Fruit fly (Drosophila melanogaster): ENCODE measurements around the gene msi.

Gene msi

DNA sequence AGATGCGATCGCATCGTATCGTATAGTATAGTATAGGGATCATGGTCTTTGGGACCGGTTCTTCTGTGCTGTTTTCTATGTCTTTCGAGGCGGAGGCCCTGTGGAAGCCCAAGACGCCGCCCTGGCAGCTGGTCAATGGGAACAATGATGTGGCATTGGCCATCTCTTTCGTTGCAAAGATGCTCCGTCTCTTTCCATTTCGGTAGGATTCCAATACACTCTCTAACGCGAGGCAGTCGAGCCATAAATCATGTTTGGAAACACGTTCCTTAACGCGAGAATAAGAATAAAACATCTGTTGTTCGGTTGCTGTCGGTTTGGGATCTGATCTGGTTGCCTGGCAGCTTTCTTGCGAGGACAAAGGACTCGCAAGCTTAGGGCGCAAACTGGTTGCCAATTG, 112.7 kb downstream of the msi start:
- TF ChIP-seq pros (GFP tag; optimal IDR thresholded peaks at IDR 0.05) (peak; percentile 79), chinmo (GFP tag; IDR thresholded peaks at IDR 0.05; ENCODE audit: partially characterized antibody) (0 out of 4 replicates have a peak, but pooled peaks have one; percentile 28), CG17385 (GFP tag; optimal IDR thresholded peaks at IDR 0.05) (no peak), ac (GFP tag; optimal IDR thresholded peaks at IDR 0.05) (peak; percentile 33), grn (GFP tag; optimal IDR thresholded peaks at IDR 0.05) (no peak), D (optimal IDR thresholded peaks at IDR 0.05) (peak; percentile 89), D (GFP tag; optimal IDR thresholded peaks at IDR 0.05) (no peak), cad (GFP tag; optimal IDR thresholded peaks at IDR 0.05) (peak; percentile 68), twi (tag; optimal IDR thresholded peaks at IDR 0.05) (peak; percentile 12), Kr (GFP tag; optimal IDR thresholded peaks at IDR 0.05) (no peak), CG10321 (GFP tag; IDR thresholded peaks at IDR 0.05) (peak; percentile 49; the same call in 1 of the 2 replicates), CG1832 (GFP tag; optimal IDR thresholded peaks at IDR 0.05) (peak; percentile 55)

DNA sequence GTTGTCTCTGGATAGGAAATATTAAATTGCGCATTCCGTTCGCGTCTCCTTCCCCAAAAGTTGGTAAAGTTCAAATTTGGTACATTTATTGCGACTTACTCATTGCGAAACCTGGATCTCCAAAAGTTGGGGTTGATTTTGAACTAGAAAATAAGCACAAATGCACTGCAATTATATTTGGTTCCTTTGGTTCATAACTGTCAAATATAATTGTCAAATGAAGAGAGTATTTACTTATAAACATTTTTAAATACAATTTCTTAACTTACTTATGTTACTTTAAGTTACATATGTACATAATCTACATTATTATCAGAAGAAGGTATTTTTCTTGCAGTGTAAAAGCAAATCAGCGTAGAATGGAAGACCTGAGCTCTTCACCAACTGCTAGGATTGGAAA, 114.6 kb downstream of the msi start:
- TF ChIP-seq trem (tag; optimal IDR thresholded peaks at IDR 0.05) = peak; percentile 10
- no peak for TF ChIP-seq Hr3 (GFP tag; optimal IDR thresholded peaks at IDR 0.05)
- 0 out of 2 replicates have a peak, but pooled peaks have one; percentile 26 for TF ChIP-seq CG32772 (GFP tag; IDR thresholded peaks at IDR 0.05)
- peak in 1 of 2 experiments; percentile 52 for TF ChIP-seq Hr51 (GFP tag; optimal IDR thresholded peaks at IDR 0.05)
- TF ChIP-seq CG17829 (tag; optimal IDR thresholded peaks at IDR 0.05) = peak; percentile 11
- TF ChIP-seq CoRest (tag; optimal IDR thresholded peaks at IDR 0.05) = peak; percentile 18
- TF ChIP-seq CG11504 (tag; optimal IDR thresholded peaks at IDR 0.05) = peak; percentile 49
- no peak for TF ChIP-seq hkb (optimal IDR thresholded peaks at IDR 0.05)
- TF ChIP-seq hkb (GFP tag; IDR thresholded peaks at IDR 0.05) = 0 out of 2 replicates have a peak, but pooled peaks have one; percentile 7
- no peak for TF ChIP-seq kay (GFP tag; optimal IDR thresholded peaks at IDR 0.05)
- TF ChIP-seq ranshi (GFP tag; IDR thresholded peaks at IDR 0.05) = peak; percentile 34; the same call in 1 of the 2 replicates
- no peak for TF ChIP-seq CG5953 (GFP tag; IDR thresholded peaks at IDR 0.05)
- no peak for TF ChIP-seq CG18764 (GFP tag; optimal IDR thresholded peaks at IDR 0.05)
- TF ChIP-seq gsb-n (tag; optimal IDR thresholded peaks at IDR 0.05) = peak; percentile 11
- TF ChIP-seq CG2678 (tag; optimal IDR thresholded peaks at IDR 0.05) = peak; percentile 64
- no peak for TF ChIP-seq bab2 (GFP tag; optimal IDR thresholded peaks at IDR 0.05)
- no peak for TF ChIP-seq CG10366 (GFP tag; IDR thresholded peaks at IDR 0.05)
- TF ChIP-seq Sox102F (GFP tag; optimal IDR thresholded peaks at IDR 0.05) = peak; percentile 60
- no peak for TF ChIP-seq scrt (GFP tag; optimal IDR thresholded peaks at IDR 0.05)
- peak; percentile 58 for TF ChIP-seq dmrt99B (tag; optimal IDR thresholded peaks at IDR 0.05)
- peak; percentile 11; the same call in 1 of the 3 replicates for TF ChIP-seq so (GFP tag; IDR thresholded peaks at IDR 0.05)
- peak; percentile 16 for TF ChIP-seq CG8388 (GFP tag; optimal IDR thresholded peaks at IDR 0.05)
- peak; percentile 17; the same call in 1 of the 2 replicates for TF ChIP-seq Atf6 (GFP tag; IDR thresholded peaks at IDR 0.05)
- TF ChIP-seq CG12391 (tag; optimal IDR thresholded peaks at IDR 0.05) = peak; percentile 35
- TF ChIP-seq Optix (GFP tag; IDR thresholded peaks at IDR 0.05) = no peak
- peak; percentile 45 for TF ChIP-seq CG12769 (tag; optimal IDR thresholded peaks at IDR 0.05)
- TF ChIP-seq CG11695 (GFP tag; IDR thresholded peaks at IDR 0.05) = peak; percentile 23; the same call in 1 of the 3 replicates
- TF ChIP-seq E2f1 (GFP tag; IDR thresholded peaks at IDR 0.05) = peak; percentile 43
- peak; percentile 52 for TF ChIP-seq CG15269 (tag; optimal IDR thresholded peaks at IDR 0.05)
- TF ChIP-seq phol (tag; optimal IDR thresholded peaks at IDR 0.05) = peak; percentile 34
- peak; percentile 36 for TF ChIP-seq tap (tag; optimal IDR thresholded peaks at IDR 0.05)
- no peak for TF ChIP-seq jing (GFP tag; optimal IDR thresholded peaks at IDR 0.05)
- no peak for TF ChIP-seq Dfd (GFP tag; optimal IDR thresholded peaks at IDR 0.05)
- TF ChIP-seq Max (GFP tag; optimal IDR thresholded peaks at IDR 0.05) = no peak
- peak in 1 of 2 experiments; percentile 55 for TF ChIP-seq bsh (GFP tag; optimal IDR thresholded peaks at IDR 0.05)
- TF ChIP-seq CG2712 (tag; optimal IDR thresholded peaks at IDR 0.05) = peak; percentile 23
- no peak for TF ChIP-seq Dp (GFP tag; optimal IDR thresholded peaks at IDR 0.05)
- peak; percentile 27 for TF ChIP-seq fd96Cb (tag; optimal IDR thresholded peaks at IDR 0.05)
